Fruit fly (Drosophila melanogaster): ENCODE results near the gene scaf6.

DNA sequence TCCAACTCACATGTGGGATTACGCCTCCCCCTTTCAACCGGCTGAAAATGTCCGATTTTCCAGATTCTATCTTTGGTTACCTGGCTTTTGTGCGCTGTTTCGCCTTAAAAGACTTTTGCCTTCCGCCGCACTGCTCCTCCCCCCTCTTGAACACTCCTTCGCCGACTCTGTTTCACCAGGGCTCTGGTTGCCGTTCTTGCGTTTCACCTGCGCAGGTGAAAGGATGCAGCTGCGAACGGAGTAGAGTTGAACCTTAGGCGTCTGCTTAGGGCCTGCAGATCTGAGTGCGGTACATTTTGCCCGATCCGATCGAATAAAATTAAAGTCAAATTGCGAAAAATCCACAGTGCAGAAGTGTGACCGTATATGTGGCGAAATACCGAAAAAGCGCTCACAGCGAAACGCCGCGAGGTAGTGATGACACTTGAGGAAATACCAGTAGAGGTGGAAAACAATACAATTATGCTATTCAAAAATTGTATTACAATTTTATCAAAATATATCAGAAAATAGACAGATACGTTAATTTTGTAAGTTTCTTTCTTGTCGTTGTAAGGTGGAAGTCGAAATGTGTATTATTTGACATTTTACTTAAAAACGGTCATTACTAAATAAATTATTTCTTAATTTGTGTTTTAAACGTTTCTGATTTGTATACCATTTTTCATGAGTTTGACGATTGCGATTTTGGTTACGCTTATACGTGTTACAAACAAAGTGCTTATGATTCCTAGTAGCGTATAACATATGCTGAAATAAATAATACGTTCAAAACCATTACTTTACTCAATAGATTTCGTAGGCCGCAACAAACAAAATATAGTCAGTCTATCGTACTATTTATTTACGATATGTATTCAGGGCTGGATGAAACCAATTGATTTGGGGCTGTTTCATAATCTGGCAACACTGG is 26.5 kb downstream of the scaf6 start, which contains the start of the genes CG6664 and CG7728:
- peak; percentile 44 for TF ChIP-seq CG15710 (tag; optimal IDR thresholded peaks at IDR 0.05)
- peak; percentile 23; the same call in 1 of the 2 replicates for TF ChIP-seq Ets98B (GFP tag; IDR thresholded peaks at IDR 0.05)
- TF ChIP-seq CG12605 (GFP tag; IDR thresholded peaks at IDR 0.05), result no peak
- no peak for TF ChIP-seq CG14655 (GFP tag; optimal IDR thresholded peaks at IDR 0.05)
